Worm (Caenorhabditis elegans) whole organism, L2 larva: Measurements from ENCODE around the gene C36E8.6.
A peak's percentile ranks its signal among the peaks of the same experiment; 100 is the strongest.

Experiments
- C34F6.9 ChIP-seq: fragments of 150-350 bp; optimal IDR thresholded peaks from 2 replicates; lab custom pipeline; 2014; ENCODE audit warnings: missing biosample characterization, missing genetic modification characterization
- F13H6.1 ChIP-seq: sonication (generic microtip); optimal IDR thresholded peaks from 2 replicates; lab custom pipeline; 2016; ENCODE audit warnings: missing genetic modification characterization, missing compliant biosample characterization
- R02D3.7 ChIP-seq: fragments of 150-350 bp; optimal IDR thresholded peaks from 2 replicates; lab custom pipeline; 2014; ENCODE audit warnings: missing biosample characterization, missing genetic modification characterization
- Y55F3AM.14 ChIP-seq: fragments of 200-800 bp; sonication (Bioruptor generic); optimal IDR thresholded peaks from 2 replicates; lab custom pipeline; 2018; ENCODE audit warnings: mild to moderate bottlenecking, missing genetic modification characterization, missing compliant biosample characterization
- ZK546.5 ChIP-seq: sonication (generic microtip); optimal IDR thresholded peaks from 2 replicates; lab custom pipeline; 2017; ENCODE audit warnings: missing biosample characterization, missing genetic modification characterization
- alr-1 ChIP-seq: fragments of 150-350 bp; optimal IDR thresholded peaks from 2 replicates; lab custom pipeline; 2014; ENCODE audit warnings: missing biosample characterization, missing genetic modification characterization
- aly-2 ChIP-seq: fragments of 150-350 bp; optimal IDR thresholded peaks from 2 replicates; lab custom pipeline; 2014; ENCODE audit warnings: missing biosample characterization, missing genetic modification characterization
- ama-1 ChIP-seq: fragments of 150-350 bp; optimal IDR thresholded peaks from 2 replicates; lab custom pipeline; 2018; ENCODE audit warnings: inconsistent platforms
- blmp-1 ChIP-seq: sonication (generic microtip); optimal IDR thresholded peaks from 2 replicates; lab custom pipeline; 2017; ENCODE audit warnings: missing genetic modification characterization, mild to moderate bottlenecking, missing compliant biosample characterization, antibody characterized with exemption, moderate library complexity; ENCODE audit not compliant: insufficient read depth
- ceh-16 ChIP-seq: fragments of 150-350 bp; optimal IDR thresholded peaks from 2 replicates; lab custom pipeline; 2014; ENCODE audit warnings: missing biosample characterization, missing genetic modification characterization
- ceh-82 ChIP-seq: fragments of 150-350 bp; optimal IDR thresholded peaks from 2 replicates; lab custom pipeline; 2014; ENCODE audit warnings: missing biosample characterization, missing genetic modification characterization
- crh-2 ChIP-seq: sonication (generic microtip); optimal IDR thresholded peaks from 2 replicates; lab custom pipeline; 2017; ENCODE audit warnings: missing biosample characterization, missing genetic modification characterization
- dmd-4 ChIP-seq: sonication (generic microtip); optimal IDR thresholded peaks from 2 replicates; lab custom pipeline; 2017; ENCODE audit warnings: missing biosample characterization, missing genetic modification characterization
- egl-27 ChIP-seq: sonication (generic microtip); optimal IDR thresholded peaks from 3 replicates; lab custom pipeline; 2017; ENCODE audit warnings: missing biosample characterization, missing genetic modification reagents, missing genetic modification characterization
- elt-1 ChIP-seq: fragments of 150-350 bp; optimal IDR thresholded peaks from 2 replicates; lab custom pipeline; 2014; ENCODE audit warnings: missing biosample characterization, missing genetic modification characterization
- elt-3 ChIP-seq: sonication (generic microtip); optimal IDR thresholded peaks from 2 replicates; lab custom pipeline; 2017; ENCODE audit warnings: missing biosample characterization, missing genetic modification characterization
- fos-1 ChIP-seq: fragments of 150-350 bp; optimal IDR thresholded peaks from 2 replicates; lab custom pipeline; 2014; ENCODE audit warnings: missing biosample characterization, missing genetic modification characterization
- gmeb-1 ChIP-seq: fragments of 150-350 bp; optimal IDR thresholded peaks from 2 replicates; lab custom pipeline; 2014; ENCODE audit warnings: missing biosample characterization, missing genetic modification characterization
- lin-11 ChIP-seq: fragments of 150-350 bp; sonication (generic microtip); optimal IDR thresholded peaks from 2 replicates; lab custom pipeline; 2014; ENCODE audit warnings: missing biosample characterization, missing genetic modification characterization, inconsistent platforms, mixed read lengths
- lin-13 ChIP-seq: fragments of 150-350 bp; optimal IDR thresholded peaks from 2 replicates; lab custom pipeline; 2014; ENCODE audit warnings: missing biosample characterization, missing genetic modification reagents, missing genetic modification characterization
- lin-39 ChIP-seq: fragments of 150-350 bp; optimal IDR thresholded peaks from 2 replicates; lab custom pipeline; 2014; ENCODE audit warnings: missing biosample characterization, missing genetic modification reagents, missing genetic modification characterization
- lsy-2 ChIP-seq, 2 experiments: fragments of 150-350 bp in 1 of 2; sonication (generic microtip) in 1 of 2; optimal IDR thresholded peaks; 2 replicates each; lab custom pipeline; 2014 to 2017; ENCODE audit warnings: missing biosample characterization in 2 of 2, missing genetic modification characterization in 2 of 2
- mab-5 ChIP-seq: fragments of 150-350 bp; optimal IDR thresholded peaks from 2 replicates; lab custom pipeline; 2014; ENCODE audit warnings: missing biosample characterization, missing genetic modification characterization
- mbf-1 ChIP-seq: sonication (generic microtip); optimal IDR thresholded peaks from 2 replicates; lab custom pipeline; 2017; ENCODE audit warnings: missing biosample characterization, missing genetic modification characterization
- mdl-1 ChIP-seq, 2 experiments: fragments of 150-350 bp in 1 of 2; sonication (generic microtip) in 1 of 2; optimal IDR thresholded peaks; 2 replicates each; lab custom pipeline; 2017; ENCODE audit warnings: missing biosample characterization in 2 of 2, missing genetic modification characterization in 2 of 2
- nhr-10 ChIP-seq: sonication (generic microtip); optimal IDR thresholded peaks from 2 replicates; lab custom pipeline; 2017; ENCODE audit warnings: missing biosample characterization, missing genetic modification characterization
- nhr-11 ChIP-seq: fragments of 150-350 bp; optimal IDR thresholded peaks from 2 replicates; lab custom pipeline; 2014; ENCODE audit warnings: missing biosample characterization, missing genetic modification characterization
- nhr-12 ChIP-seq: fragments of 150-350 bp; optimal IDR thresholded peaks from 2 replicates; lab custom pipeline; 2014; ENCODE audit warnings: missing biosample characterization, missing genetic modification characterization
- nhr-129 ChIP-seq: fragments of 150-350 bp; optimal IDR thresholded peaks from 2 replicates; lab custom pipeline; 2014; ENCODE audit warnings: missing biosample characterization, missing genetic modification characterization
- nhr-21 ChIP-seq: fragments of 150-350 bp; optimal IDR thresholded peaks from 2 replicates; lab custom pipeline; 2014; ENCODE audit warnings: missing biosample characterization, missing genetic modification characterization
- nhr-23 ChIP-seq: fragments of 150-350 bp; optimal IDR thresholded peaks from 2 replicates; lab custom pipeline; 2014; ENCODE audit warnings: missing biosample characterization, missing genetic modification reagents, missing genetic modification characterization
- nhr-237 ChIP-seq: fragments of 150-350 bp; optimal IDR thresholded peaks from 2 replicates; lab custom pipeline; 2014; ENCODE audit warnings: missing biosample characterization, missing genetic modification characterization
- nhr-25 ChIP-seq: fragments of 150-350 bp; sonication (generic microtip); optimal IDR thresholded peaks from 3 replicates; lab custom pipeline; 2014; ENCODE audit warnings: missing biosample characterization, missing genetic modification characterization
- nhr-6 ChIP-seq: fragments of 150-350 bp; optimal IDR thresholded peaks from 2 replicates; lab custom pipeline; 2014; ENCODE audit warnings: missing biosample characterization, missing genetic modification characterization
- nhr-77 ChIP-seq: fragments of 150-350 bp; optimal IDR thresholded peaks from 2 replicates; lab custom pipeline; 2014; ENCODE audit warnings: missing biosample characterization, missing genetic modification characterization
- peb-1 ChIP-seq: fragments of 150-350 bp; optimal IDR thresholded peaks from 2 replicates; lab custom pipeline; 2014; ENCODE audit warnings: missing biosample characterization, missing genetic modification characterization
- sem-4 ChIP-seq: fragments of 150-350 bp; optimal IDR thresholded peaks from 2 replicates; lab custom pipeline; 2014; ENCODE audit warnings: missing biosample characterization, missing genetic modification reagents, missing genetic modification characterization
- skn-1 ChIP-seq: sonication (generic microtip); optimal IDR thresholded peaks from 2 replicates; lab custom pipeline; 2017; ENCODE audit warnings: missing biosample characterization, missing genetic modification characterization
- sma-3 ChIP-seq: sonication (generic microtip); optimal IDR thresholded peaks from 2 replicates; lab custom pipeline; 2016; ENCODE audit warnings: missing genetic modification reagents, missing genetic modification characterization, missing compliant biosample characterization
- sma-9 ChIP-seq, 2 experiments: fragments of 150-350 bp in 1 of 2; sonication (generic microtip) in 1 of 2; optimal IDR thresholded peaks; 2 replicates each; lab custom pipeline; 2014 to 2016; ENCODE audit warnings: missing genetic modification characterization in 2 of 2, mild to moderate bottlenecking in 1 of 2, missing biosample characterization in 1 of 2, missing compliant biosample characterization in 1 of 2, missing genetic modification reagents in 1 of 2, moderate library complexity in 1 of 2
- snpc-4 ChIP-seq: fragments of 150-350 bp; optimal IDR thresholded peaks from 2 replicates; lab custom pipeline; 2014; ENCODE audit warnings: missing biosample characterization, missing genetic modification characterization
- unc-39 ChIP-seq: fragments of 150-350 bp; optimal IDR thresholded peaks from 2 replicates; lab custom pipeline; 2014; ENCODE audit warnings: missing biosample characterization, missing genetic modification characterization
- unc-55 ChIP-seq: fragments of 150-350 bp; sonication (generic microtip); optimal IDR thresholded peaks from 3 replicates; lab custom pipeline; 2014; ENCODE audit warnings: missing biosample characterization, missing genetic modification reagents, missing genetic modification characterization
- unc-62 ChIP-seq: fragments of 150-350 bp; optimal IDR thresholded peaks from 2 replicates; lab custom pipeline; 2014; ENCODE audit warnings: missing biosample characterization, missing genetic modification reagents, missing genetic modification characterization
- zag-1 ChIP-seq: fragments of 150-350 bp; optimal IDR thresholded peaks from 2 replicates; lab custom pipeline; 2014; ENCODE audit warnings: missing biosample characterization, missing genetic modification characterization
- ztf-1 ChIP-seq: fragments of 200-800 bp; sonication (Bioruptor generic); conservative IDR thresholded peaks from 2 replicates; pipeline ENCODE4 v1.3.6; 2022; ENCODE audit warnings: missing genetic modification characterization, missing compliant biosample characterization
- ztf-11 ChIP-seq: sonication (generic microtip); optimal IDR thresholded peaks from 2 replicates; lab custom pipeline; 2017; ENCODE audit warnings: missing biosample characterization, missing genetic modification characterization
- ztf-4 ChIP-seq: fragments of 150-350 bp; optimal IDR thresholded peaks from 2 replicates; lab custom pipeline; 2014; ENCODE audit warnings: missing biosample characterization, missing genetic modification characterization

C36E8.6 gene

DNA sequence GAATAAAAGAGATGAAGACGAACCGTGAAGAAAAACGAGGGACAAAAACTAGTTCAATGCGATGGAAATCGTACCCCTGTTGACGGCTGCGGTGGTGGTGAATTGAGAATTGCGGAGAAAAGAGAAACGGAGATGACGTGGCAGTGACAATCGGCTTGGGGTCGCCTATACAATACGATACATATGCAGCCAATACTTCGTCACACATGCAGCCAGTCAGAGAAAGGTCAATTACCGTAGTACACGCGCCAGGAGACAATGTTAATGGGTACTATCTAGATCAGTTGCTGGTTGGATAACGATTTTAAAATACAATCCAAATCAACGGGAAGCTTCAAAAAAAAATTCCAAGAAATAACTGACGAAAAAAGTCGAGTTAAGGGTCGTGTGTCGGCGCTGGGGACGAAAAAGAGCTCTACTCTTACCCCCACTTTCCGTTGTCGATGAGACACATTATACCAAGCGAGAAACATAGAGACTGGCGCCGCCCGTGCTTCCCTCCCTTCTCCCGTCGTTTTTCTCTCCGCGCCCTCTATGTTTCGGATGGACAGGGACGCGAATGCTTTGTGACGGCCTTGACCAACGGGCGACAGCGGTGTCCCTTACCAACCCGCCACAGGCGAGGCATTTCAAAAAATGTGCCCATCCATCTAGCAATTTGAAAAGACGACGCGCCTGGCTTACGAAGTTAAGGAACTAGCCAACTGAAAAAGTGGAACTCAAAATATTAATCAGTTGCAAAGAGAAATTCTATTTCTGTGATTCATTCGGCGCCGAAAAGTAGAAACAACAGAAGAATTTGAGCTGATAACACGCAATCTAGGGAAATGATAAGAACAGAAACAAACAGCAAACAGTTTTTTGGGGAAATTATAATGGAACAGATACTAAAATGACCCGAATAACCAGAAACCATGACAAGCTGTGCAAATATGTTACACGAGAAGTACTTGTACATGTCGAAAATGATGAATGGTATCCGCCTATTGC is 31.0 kb downstream of the C36E8.6 start (continued):
- TF ChIP-seq lin-11 (tag; lab: Kevin White, UChicago) (no peak), elt-1 (tag; lab: Kevin White, UChicago) (no peak), skn-1 (no peak), mbf-1 (no peak), snpc-4 (tag; lab: Kevin White, UChicago) (no peak), lsy-2 (tag; optimal IDR thresholded peaks at IDR 0.05; lab: Kevin White, UChicago) (peak in 1 of 2 experiments; percentile 46), nhr-10 (tag; lab: Kevin White, UChicago) (no peak)

DNA sequence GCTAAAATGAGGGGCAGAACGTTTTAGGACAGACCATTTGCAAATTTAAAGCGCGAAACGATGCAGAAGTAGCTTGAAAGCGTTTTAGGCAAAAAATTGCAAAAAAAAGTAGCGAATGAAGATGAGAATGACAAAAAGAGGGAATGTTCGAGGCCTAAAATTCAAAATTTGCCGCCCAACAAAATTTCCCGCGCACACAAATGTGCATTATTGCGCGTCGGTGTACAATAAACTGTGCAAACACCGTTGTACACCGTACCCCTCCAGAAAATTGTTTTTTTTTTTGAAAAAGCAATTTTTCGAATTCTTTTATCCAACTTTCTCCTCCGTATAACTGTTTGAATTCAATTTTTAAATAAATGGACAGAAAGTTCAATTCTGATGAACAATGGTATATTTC is 31.9 kb downstream of the C36E8.6 start, which contains the start of gene snpc-3.4:
Gene snpc-3.4 (plus strand): TSS at position 237 of the 400 bp plus-strand sequence.
- TF ChIP-seq gmeb-1 (peak; percentile 80), nhr-25 (tag; lab: Kevin White, UChicago) (peak; percentile 58), fos-1 (tag; lab: Kevin White, UChicago) (peak; percentile 65), ama-1 (no peak), mbf-1 (no peak), R02D3.7 (tag; lab: Kevin White, UChicago) (no peak), blmp-1 (tag; lab: Kevin White, UChicago) (no peak), C34F6.9 (peak; percentile 90), nhr-237 (tag; lab: Kevin White, UChicago) (no peak), elt-3 (tag; lab: Kevin White, UChicago) (no peak), lsy-2 (tag; optimal IDR thresholded peaks at IDR 0.05; lab: Kevin White, UChicago) (peak; percentile 93 to 99), crh-2 (tag; lab: Kevin White, UChicago) (peak; percentile 80), nhr-23 (no peak), aly-2 (tag; lab: Kevin White, UChicago) (no peak), snpc-4 (tag; lab: Kevin White, UChicago) (no peak), elt-1 (tag; lab: Kevin White, UChicago) (no peak), nhr-12 (tag; lab: Kevin White, UChicago) (no peak), zag-1 (tag; lab: Kevin White, UChicago) (no peak), nhr-6 (tag; lab: Kevin White, UChicago) (peak; percentile 10), ZK546.5 (tag; lab: Kevin White, UChicago) (no peak), ztf-4 (tag; lab: Kevin White, UChicago) (no peak), ceh-16 (tag; lab: Kevin White, UChicago) (no peak), mab-5 (peak; percentile 47), peb-1 (no peak), unc-39 (tag; lab: Kevin White, UChicago) (no peak), egl-27 (tag; lab: Kevin White, UChicago) (no peak), unc-62 (GFP tag; lab: Kevin White, UChicago) (no peak), lin-39 (tag; lab: Kevin White, UChicago) (no peak), lin-13 (GFP tag; lab: Kevin White, UChicago) (peak; percentile 74), nhr-21 (tag; lab: Kevin White, UChicago) (peak; percentile 37), ztf-11 (tag; lab: Kevin White, UChicago) (no peak), nhr-77 (tag; lab: Kevin White, UChicago) (no peak), unc-55 (peak; percentile 93), sma-3 (GFP tag; lab: Kevin White, UChicago) (peak; percentile 61), nhr-129 (tag; lab: Kevin White, UChicago) (peak; percentile 72), ztf-1 (GFP tag; lab: Robert Waterston, UW) (no peak), sem-4 (tag; lab: Kevin White, UChicago) (peak; percentile 61), ceh-82 (tag; lab: Kevin White, UChicago) (no peak), nhr-11 (tag; lab: Kevin White, UChicago) (no peak), alr-1 (no peak), sma-9 (GFP tag; optimal IDR thresholded peaks at IDR 0.05; lab: Kevin White, UChicago) (peak; percentile 24), sma-9 (tag; optimal IDR thresholded peaks at IDR 0.05; lab: Kevin White, UChicago) (no peak), F13H6.1 (peak; percentile 17), nhr-10 (tag; lab: Kevin White, UChicago) (no peak), lin-11 (tag; lab: Kevin White, UChicago) (peak; percentile 25), Y55F3AM.14 (GFP tag; lab: Kevin White, UChicago) (no peak), mdl-1 (tag; optimal IDR thresholded peaks at IDR 0.05; lab: Kevin White, UChicago) (no peak), dmd-4 (tag; lab: Kevin White, UChicago) (no peak), skn-1 (no peak)
- TF ChIP-seq, all 48 proteins: peak for 17
